Fruit fly (Drosophila melanogaster): ENCODE results near the gene CG11927.

DNA sequence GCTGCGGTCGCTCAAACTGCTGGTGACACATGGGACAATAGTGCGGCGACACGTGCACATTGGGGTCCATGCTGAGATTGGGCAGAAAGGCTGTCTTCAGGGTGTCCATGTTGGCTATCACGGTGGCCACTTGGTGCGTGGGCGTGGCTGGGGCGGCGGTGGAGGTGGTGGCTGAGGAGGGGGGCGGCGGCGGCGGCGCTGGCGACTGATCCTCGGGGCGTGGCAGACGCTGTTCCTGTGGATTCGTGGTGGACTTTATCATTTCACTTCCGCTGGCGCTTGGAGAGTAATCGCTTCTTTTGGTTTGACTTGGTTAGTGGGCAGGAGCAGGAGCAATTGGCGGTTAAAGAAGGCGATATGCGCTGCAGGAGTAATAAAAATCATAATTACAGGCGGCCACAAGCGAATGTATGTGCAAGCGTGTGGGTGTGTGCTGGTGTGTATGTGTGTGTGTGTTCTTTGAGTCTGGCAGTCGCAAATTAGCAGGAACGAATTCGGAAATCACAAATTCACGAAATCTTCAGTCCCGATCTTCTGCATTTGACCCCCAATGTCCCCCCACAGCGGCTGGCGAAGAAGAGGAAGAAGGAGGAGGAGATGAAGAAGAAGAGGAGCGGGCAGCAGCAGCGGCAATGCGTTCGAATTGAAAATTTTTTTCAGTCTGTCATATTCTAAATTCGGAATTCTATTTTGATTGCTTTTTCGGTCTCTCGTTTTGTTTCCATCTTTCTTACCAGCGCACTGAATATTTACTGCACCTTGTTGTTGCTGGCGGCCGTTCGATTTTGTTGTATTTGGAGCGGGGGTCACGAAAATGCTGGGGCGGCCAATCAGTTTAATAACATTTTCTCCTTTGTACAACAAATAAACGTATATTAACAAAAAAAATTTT, 34.8 kb downstream of the CG11927 start:
- no peak for TF ChIP-seq CG8301 (tag; optimal IDR thresholded peaks at IDR 0.05)
- no peak for TF ChIP-seq CG10348 (GFP tag; IDR thresholded peaks at IDR 0.05)
- no peak for TF ChIP-seq Pif1B (GFP tag; optimal IDR thresholded peaks at IDR 0.05)
- TF ChIP-seq CG8159 (tag; optimal IDR thresholded peaks at IDR 0.05): no peak

Data from whole organism, pupa.